Worm (Caenorhabditis elegans): Measurements from ENCODE around the gene Y75B8A.8.

ce11 chrIII:12149958-12150357 lies 10.6 kb upstream of the Y75B8A.8 start:
- TF ChIP-seq ceh-79 (tag; optimal IDR thresholded peaks at IDR 0.05): no peak
- TF ChIP-seq mcd-1 (GFP tag; IDR thresholded peaks at IDR 0.05): no peak
- no peak for TF ChIP-seq snpc-4 (GFP tag; optimal IDR thresholded peaks at IDR 0.05)
- no peak for TF ChIP-seq snpc-4 (tag; optimal IDR thresholded peaks at IDR 0.05)
- TF ChIP-seq efl-1 (GFP tag; optimal IDR thresholded peaks at IDR 0.05): no peak
- no peak for TF ChIP-seq lin-35 (GFP tag; optimal IDR thresholded peaks at IDR 0.05)
- no peak for TF ChIP-seq akir-1 (GFP tag; optimal IDR thresholded peaks at IDR 0.05)
- no peak for TF ChIP-seq lsy-27 (tag; optimal IDR thresholded peaks at IDR 0.05; ENCODE audit: borderline replicate concordance, insufficient read depth)
- no peak for TF ChIP-seq bed-2 (GFP tag; IDR thresholded peaks at IDR 0.05)
- no peak for TF ChIP-seq ama-1 (optimal IDR thresholded peaks at IDR 0.05)
- no peak for TF ChIP-seq ama-1 (GFP tag; optimal IDR thresholded peaks at IDR 0.05)

Measured in whole organism, young adult.